Worm (Caenorhabditis elegans) whole organism, early embryonic: ENCODE results near the gene flp-1.

ENCODE experiments used
- B0310.2 ChIP-seq: sonication (generic microtip); optimal IDR thresholded peaks from 2 replicates; lab custom pipeline; 2016; ENCODE audit warnings: mild to moderate bottlenecking, missing genetic modification characterization, missing compliant biosample characterization
- F13C5.2 ChIP-seq: sonication (generic microtip); optimal IDR thresholded peaks from 2 replicates; lab custom pipeline; 2017; ENCODE audit warnings: mild to moderate bottlenecking, missing genetic modification characterization, inconsistent platforms, missing compliant biosample characterization
- aly-1 ChIP-seq: sonication (generic microtip); optimal IDR thresholded peaks from 2 replicates; lab custom pipeline; 2016; ENCODE audit warnings: missing genetic modification characterization, missing compliant biosample characterization
- ama-1 ChIP-seq: fragments of 150-350 bp; optimal IDR thresholded peaks from 2 replicates; lab custom pipeline; 2014
- ceh-13 ChIP-seq: fragments of 200-800 bp; sonication (Bioruptor generic); optimal IDR thresholded peaks from 2 replicates; lab custom pipeline; 2018; ENCODE audit warnings: mild to moderate bottlenecking, missing genetic modification characterization, missing compliant biosample characterization
- ceh-36 ChIP-seq: sonication (generic microtip); optimal IDR thresholded peaks from 2 replicates; lab custom pipeline; 2016; ENCODE audit warnings: missing genetic modification characterization, inconsistent platforms, missing compliant biosample characterization
- ets-7 ChIP-seq: sonication (generic microtip); optimal IDR thresholded peaks from 2 replicates; lab custom pipeline; 2016; ENCODE audit warnings: missing genotype, missing genetic modification characterization, missing compliant biosample characterization
- flt-1 ChIP-seq: fragments of 200-800 bp; sonication (Bioruptor generic); IDR thresholded peaks from 2 replicates; pipeline ENCODE4 v1.3.6; 2022; ENCODE audit warnings: missing genetic modification characterization, missing compliant biosample characterization
- hmg-4 ChIP-seq: fragments of 200-800 bp; sonication (Bioruptor generic); optimal IDR thresholded peaks from 2 replicates; lab custom pipeline; 2018; ENCODE audit warnings: mild to moderate bottlenecking, missing genetic modification characterization, missing compliant biosample characterization
- pes-1 ChIP-seq: fragments of 200-800 bp; sonication (Bioruptor generic); IDR thresholded peaks from 2 replicates; pipeline ENCODE4 v1.3.6; 2022; ENCODE audit warnings: missing genetic modification reagents, missing genetic modification characterization, missing compliant biosample characterization
- sea-1 ChIP-seq: fragments of 200-800 bp; sonication (Bioruptor generic); conservative IDR thresholded peaks from 2 replicates; pipeline ENCODE4 v1.3.6; 2022; ENCODE audit warnings: missing genetic modification characterization, missing compliant biosample characterization
- tbx-11 ChIP-seq: fragments of 200-800 bp; sonication (Bioruptor generic); IDR thresholded peaks from 2 replicates; pipeline ENCODE4 v1.3.6; 2022; ENCODE audit warnings: missing genetic modification characterization, missing compliant biosample characterization
- tbx-37 ChIP-seq: fragments of 200-800 bp; sonication (Bioruptor generic); conservative IDR thresholded peaks from 2 replicates; pipeline ENCODE4 v1.3.6; 2022; ENCODE audit warnings: missing genetic modification reagents, missing genetic modification characterization, missing compliant biosample characterization
- tra-4 ChIP-seq: sonication (generic microtip); optimal IDR thresholded peaks from 2 replicates; lab custom pipeline; 2017; ENCODE audit warnings: missing genetic modification characterization, missing compliant biosample characterization

DNA sequence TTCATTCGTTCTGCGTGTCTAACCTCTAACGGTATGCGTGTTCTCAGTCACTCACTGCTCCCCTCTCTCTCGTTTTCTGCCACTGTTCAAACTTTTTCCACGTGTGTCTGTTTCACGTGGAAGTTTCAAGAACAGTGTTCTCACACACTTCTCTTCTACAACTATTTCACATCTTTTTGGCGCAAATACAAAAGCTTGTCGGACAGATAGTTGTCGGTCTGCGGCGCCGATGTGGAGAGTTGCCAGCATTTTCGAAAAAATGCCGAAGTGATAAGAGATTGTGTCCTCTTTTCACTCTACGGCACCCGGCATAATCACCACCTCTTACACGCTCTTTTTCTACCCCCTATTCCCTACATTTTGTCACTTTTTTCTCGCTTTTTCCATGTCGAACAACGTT is 26.2 kb upstream of the flp-1 start:
- TF ChIP-seq B0310.2 (tag; lab: Kevin White, UChicago) (no peak), ceh-36 (no peak), ets-7 (tag; lab: Kevin White, UChicago) (no peak), tbx-37 (no peak), ama-1 (no peak), aly-1 (tag; lab: Kevin White, UChicago) (no peak), tra-4 (tag; lab: Kevin White, UChicago) (no peak), ceh-13 (GFP tag; lab: Kevin White, UChicago) (no peak), tbx-11 (GFP tag; lab: Robert Waterston, UW) (no peak), F13C5.2 (tag; lab: Kevin White, UChicago) (no peak), sea-1 (no peak), flt-1 (GFP tag; lab: Robert Waterston, UW) (no peak), hmg-4 (GFP tag; lab: Kevin White, UChicago) (no peak), pes-1 (GFP tag; lab: Robert Waterston, UW) (no peak)
